Worm (Caenorhabditis elegans): ENCODE measurements around the gene abf-5.

- TF ChIP-seq tbx-2 (tag; optimal IDR thresholded peaks at IDR 0.05) (no peak), egl-27 (tag; optimal IDR thresholded peaks at IDR 0.05) (no peak), elt-2 (tag; optimal IDR thresholded peaks at IDR 0.05) (no peak), unc-62 (GFP tag; optimal IDR thresholded peaks at IDR 0.05) (no peak), aly-2 (tag; optimal IDR thresholded peaks at IDR 0.05) (no peak), fos-1 (tag; optimal IDR thresholded peaks at IDR 0.05) (no peak)
Observed at ce11 chrX:12787624-12788023, 5.0 kb upstream of the abf-5 start, which contains the start of gene str-124.
